Worm (Caenorhabditis elegans): ENCODE results near the gene fkh-9.

Gene fkh-9

ce11 chrX:3837752-3838159 is 11.0 kb upstream of the fkh-9 start (continued):
- TF ChIP-seq dmd-6 (GFP tag; IDR thresholded peaks at IDR 0.05) (no peak), dmd-9 (GFP tag; IDR thresholded peaks at IDR 0.05) (no peak), daf-8 (GFP tag; IDR thresholded peaks at IDR 0.05) (no peak), ceh-44 (GFP tag; IDR thresholded peaks at IDR 0.05) (no peak), ZK546.5 (tag; optimal IDR thresholded peaks at IDR 0.05) (no peak), set-16 (GFP tag; IDR thresholded peaks at IDR 0.05) (no peak), nhr-48 (tag; optimal IDR thresholded peaks at IDR 0.05) (peak; percentile 84), zfp-3 (GFP tag; conservative IDR thresholded peaks at IDR 0.05) (no peak), dpl-1 (GFP tag; optimal IDR thresholded peaks at IDR 0.05) (peak; percentile 5), nhr-41 (GFP tag; IDR thresholded peaks at IDR 0.05) (no peak), T26A8.4 (GFP tag; IDR thresholded peaks at IDR 0.05) (0 out of 2 replicates have a peak, but pooled peaks have one; percentile 33), saeg-2 (GFP tag; IDR thresholded peaks at IDR 0.05) (no peak), ces-1 (GFP tag; optimal IDR thresholded peaks at IDR 0.05) (no peak), spr-3 (GFP tag; optimal IDR thresholded peaks at IDR 0.05) (no peak), skn-1 (tag; optimal IDR thresholded peaks at IDR 0.05) (no peak), lim-7 (GFP tag; IDR thresholded peaks at IDR 0.05) (no peak), daf-12 (tag; optimal IDR thresholded peaks at IDR 0.05) (no peak), nhr-77 (tag; optimal IDR thresholded peaks at IDR 0.05) (no peak), nhr-102 (tag; optimal IDR thresholded peaks at IDR 0.05) (no peak), aha-1 (tag) (peak; percentile 99), hmg-1.1 (GFP tag; IDR thresholded peaks at IDR 0.05) (no peak), nhr-237 (tag; optimal IDR thresholded peaks at IDR 0.05) (no peak), dve-1 (tag; optimal IDR thresholded peaks at IDR 0.05; ENCODE audit: insufficient read depth) (no peak), zip-2 (tag; optimal IDR thresholded peaks at IDR 0.05) (no peak), nhr-28 (tag; optimal IDR thresholded peaks at IDR 0.05) (peak; percentile 56), D1046.2 (GFP tag; IDR thresholded peaks at IDR 0.05) (no peak), R02D3.7 (tag; optimal IDR thresholded peaks at IDR 0.05) (no peak), rbr-2 (tag; optimal IDR thresholded peaks at IDR 0.05) (no peak), hlh-30 (tag; optimal IDR thresholded peaks at IDR 0.05; ENCODE audit: insufficient read depth) (peak; percentile 31), lin-38 (GFP tag; IDR thresholded peaks at IDR 0.05) (no peak), mxl-3 (GFP tag; optimal IDR thresholded peaks at IDR 0.05) (peak; percentile 53), ceh-62 (tag; optimal IDR thresholded peaks at IDR 0.05) (no peak), mes-2 (tag; optimal IDR thresholded peaks at IDR 0.05; ENCODE audit: poor library complexity, severe bottlenecking) (no peak), egl-27 (tag; optimal IDR thresholded peaks at IDR 0.05) (no peak), lin-15B (tag; optimal IDR thresholded peaks at IDR 0.05) (no peak), nhr-25 (tag; optimal IDR thresholded peaks at IDR 0.05; ENCODE audit: borderline replicate concordance, insufficient read depth) (peak; percentile 16), mdl-1 (tag; optimal IDR thresholded peaks at IDR 0.05) (peak in 1 of 2 experiments; percentile 17), snpc-4 (tag; optimal IDR thresholded peaks at IDR 0.05) (no peak), madf-9 (GFP tag; conservative IDR thresholded peaks at IDR 0.05) (no peak), ceh-20 (GFP tag; IDR thresholded peaks at IDR 0.05) (no peak)

DNA sequence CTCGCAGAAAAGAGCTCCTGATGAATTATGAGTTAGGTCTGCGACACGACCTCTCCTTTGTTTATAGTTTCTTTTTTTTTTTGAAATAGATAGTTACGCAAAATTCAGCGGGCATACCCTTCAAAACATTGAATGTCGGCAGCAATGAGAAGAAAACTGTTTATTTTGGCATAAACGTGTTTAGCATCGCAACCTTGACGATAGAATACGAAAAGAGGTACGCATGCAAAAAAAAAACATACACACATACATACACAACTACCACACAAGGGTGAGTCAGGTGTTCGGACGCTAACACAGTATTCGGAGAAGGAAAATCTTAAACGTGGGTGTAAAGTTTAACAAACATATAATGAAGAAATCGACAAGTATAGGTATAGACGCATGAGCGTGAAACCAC is 8.9 kb upstream of the fkh-9 start:
- TF ChIP-seq Y105C5A.15 (GFP tag; IDR thresholded peaks at IDR 0.05): no peak
- TF ChIP-seq nhr-48 (tag; optimal IDR thresholded peaks at IDR 0.05): peak; percentile 45
- TF ChIP-seq mep-1 (tag; optimal IDR thresholded peaks at IDR 0.05): peak; percentile 29
- no peak for TF ChIP-seq lin-13 (GFP tag; optimal IDR thresholded peaks at IDR 0.05)
- no peak for TF ChIP-seq duxl-1 (tag; optimal IDR thresholded peaks at IDR 0.05; ENCODE audit: poor library complexity)
- TF ChIP-seq mdl-1 (tag; optimal IDR thresholded peaks at IDR 0.05): peak in 1 of 2 experiments; percentile 5
- TF ChIP-seq hlh-11 (tag; optimal IDR thresholded peaks at IDR 0.05): peak; percentile 27
- no peak for TF ChIP-seq cey-2 (tag; optimal IDR thresholded peaks at IDR 0.05; ENCODE audit: borderline replicate concordance, insufficient read depth)
- peak in 1 of 2 experiments; percentile 43 for TF ChIP-seq unc-62 (GFP tag; optimal IDR thresholded peaks at IDR 0.05 in 1 of 2)
- TF ChIP-seq unc-62 (tag; optimal IDR thresholded peaks at IDR 0.05): no peak
- TF ChIP-seq hlh-30 (tag; optimal IDR thresholded peaks at IDR 0.05; ENCODE audit: insufficient read depth): peak; percentile 30
- no peak for TF ChIP-seq mxl-2 (GFP tag; conservative IDR thresholded peaks at IDR 0.05)
- TF ChIP-seq mxl-3 (GFP tag; optimal IDR thresholded peaks at IDR 0.05): peak; percentile 37
- TF ChIP-seq dve-1 (tag; optimal IDR thresholded peaks at IDR 0.05; ENCODE audit: insufficient read depth): no peak
- no peak for TF ChIP-seq lim-7 (GFP tag; IDR thresholded peaks at IDR 0.05)
- no peak for TF ChIP-seq hmg-1.1 (GFP tag; IDR thresholded peaks at IDR 0.05)
- no peak for TF ChIP-seq ceh-28 (tag; optimal IDR thresholded peaks at IDR 0.05)
- TF ChIP-seq T26A8.4 (GFP tag; IDR thresholded peaks at IDR 0.05): no peak
- no peak for TF ChIP-seq ama-1 (optimal IDR thresholded peaks at IDR 0.05)
- TF ChIP-seq nhr-102 (tag; optimal IDR thresholded peaks at IDR 0.05): no peak
- no peak for TF ChIP-seq lin-15B (tag; optimal IDR thresholded peaks at IDR 0.05)
- TF ChIP-seq nhr-25 (tag; optimal IDR thresholded peaks at IDR 0.05; ENCODE audit: borderline replicate concordance, insufficient read depth): no peak
- TF ChIP-seq dmd-6 (GFP tag; IDR thresholded peaks at IDR 0.05): no peak
